Worm (Caenorhabditis elegans) whole organism, L1 larva: ENCODE measurements around the gene fln-1.

Experiments used
- aha-1 ChIP-seq: fragments of 150-350 bp; optimal IDR thresholded peaks from 2 replicates; lab custom pipeline; 2014; ENCODE audit warnings: missing biosample characterization, missing genetic modification characterization
- blmp-1 ChIP-seq: fragments of 150-350 bp; optimal IDR thresholded peaks from 2 replicates; lab custom pipeline; 2014; ENCODE audit warnings: missing biosample characterization, missing genetic modification characterization
- ceh-63 ChIP-seq: fragments of 200-800 bp; sonication (Bioruptor generic); optimal IDR thresholded peaks from 2 replicates; lab custom pipeline; 2018; ENCODE audit warnings: mild to moderate bottlenecking, missing genetic modification characterization, missing compliant biosample characterization
- ceh-90 ChIP-seq: sonication (generic microtip); optimal IDR thresholded peaks from 2 replicates; lab custom pipeline; 2016; ENCODE audit warnings: missing genetic modification characterization, missing compliant biosample characterization
- ces-1 ChIP-seq: fragments of 150-350 bp; optimal IDR thresholded peaks from 2 replicates; lab custom pipeline; 2014; ENCODE audit warnings: missing biosample characterization, missing genetic modification reagents, missing genetic modification characterization
- dsc-1 ChIP-seq: sonication (generic microtip); optimal IDR thresholded peaks from 2 replicates; lab custom pipeline; 2016; ENCODE audit warnings: mild to moderate bottlenecking, missing genetic modification characterization, missing compliant biosample characterization
- efl-1 ChIP-seq, 4 experiments: fragments of 150-350 bp; optimal IDR thresholded peaks in 3 of 4; peaks in 1 of 4; 1 replicate in 1 of 4; 2 replicates in 3 of 4; lab custom pipeline; 2014; ENCODE audit warnings: missing biosample characterization in 2 of 4, missing genetic modification characterization in 2 of 4, missing genetic modification reagents in 2 of 4
- egl-13 ChIP-seq: sonication (generic microtip); optimal IDR thresholded peaks from 2 replicates; lab custom pipeline; 2016; ENCODE audit warnings: missing genotype, missing genetic modification reagents, missing genetic modification characterization, missing compliant biosample characterization
- egl-27 ChIP-seq, 2 experiments: fragments of 150-350 bp in 1 of 2; sonication (generic microtip); optimal IDR thresholded peaks; 3 replicates each; lab custom pipeline; 2017 to 2018; ENCODE audit warnings: missing biosample characterization in 2 of 2, missing genetic modification characterization in 2 of 2, missing genetic modification reagents in 2 of 2
- ets-5 ChIP-seq: fragments of 200-800 bp; sonication (Bioruptor generic); IDR thresholded peaks from 2 replicates; pipeline ENCODE4 v1.3.6; 2022; ENCODE audit warnings: missing genetic modification characterization, missing compliant biosample characterization
- fkh-10 ChIP-seq: sonication (generic microtip); optimal IDR thresholded peaks from 2 replicates; lab custom pipeline; 2017; ENCODE audit warnings: missing biosample characterization, missing genetic modification reagents, missing genetic modification characterization
- fkh-8 ChIP-seq: sonication (generic microtip); optimal IDR thresholded peaks from 2 replicates; lab custom pipeline; 2016; ENCODE audit warnings: mild to moderate bottlenecking, missing genetic modification characterization, missing compliant biosample characterization
- fos-1 ChIP-seq: fragments of 150-350 bp; optimal IDR thresholded peaks from 2 replicates; lab custom pipeline; 2014; ENCODE audit warnings: missing biosample characterization, missing genetic modification characterization
- grh-1 ChIP-seq: fragments of 200-800 bp; sonication (Bioruptor generic); IDR thresholded peaks from 2 replicates; pipeline ENCODE4 v1.3.6; 2022; ENCODE audit warnings: missing genetic modification reagents, missing genetic modification characterization, missing compliant biosample characterization
- hlh-17 ChIP-seq: fragments of 200-800 bp; sonication (Bioruptor generic); optimal IDR thresholded peaks from 2 replicates; lab custom pipeline; 2018; ENCODE audit warnings: missing genetic modification characterization, mild to moderate bottlenecking, missing compliant biosample characterization, moderate library complexity, borderline replicate concordance
- hpl-2 ChIP-seq: fragments of 150-350 bp; optimal IDR thresholded peaks from 2 replicates; lab custom pipeline; 2014; ENCODE audit warnings: missing biosample characterization, missing genetic modification reagents, missing genetic modification characterization
- isw-1 ChIP-seq: fragments of 200-800 bp; sonication (Bioruptor generic); IDR thresholded peaks from 2 replicates; pipeline ENCODE4 v1.3.6; 2022; ENCODE audit warnings: missing genetic modification characterization, missing compliant biosample characterization
- lin-13 ChIP-seq: fragments of 150-350 bp; optimal IDR thresholded peaks from 2 replicates; lab custom pipeline; 2014; ENCODE audit warnings: missing biosample characterization, missing genetic modification reagents, missing genetic modification characterization
- lin-14 ChIP-seq: fragments of 200-800 bp; sonication (Bioruptor generic); optimal IDR thresholded peaks from 2 replicates; lab custom pipeline; 2018; ENCODE audit warnings: mild to moderate bottlenecking, missing genetic modification characterization, moderate library complexity, missing compliant biosample characterization
- lin-15B ChIP-seq: fragments of 150-350 bp; sonication (generic microtip); optimal IDR thresholded peaks from 3 replicates; lab custom pipeline; 2014; ENCODE audit warnings: missing biosample characterization, missing genetic modification characterization
- lir-3 ChIP-seq: sonication (generic microtip); optimal IDR thresholded peaks from 2 replicates; lab custom pipeline; 2016; ENCODE audit warnings: mild to moderate bottlenecking, missing genetic modification characterization, moderate library complexity, missing compliant biosample characterization; ENCODE audit not compliant: poor library complexity
- lsy-2 ChIP-seq, 2 experiments: fragments of 150-350 bp; optimal IDR thresholded peaks; 2 replicates each; lab custom pipeline; 2014; ENCODE audit warnings: missing biosample characterization in 2 of 2, missing genetic modification characterization in 2 of 2
- nhr-11 ChIP-seq: fragments of 150-350 bp; optimal IDR thresholded peaks from 2 replicates; lab custom pipeline; 2014; ENCODE audit warnings: missing biosample characterization, missing genetic modification characterization
- nhr-19 ChIP-seq: fragments of 200-800 bp; sonication (Bioruptor generic); conservative IDR thresholded peaks from 2 replicates; pipeline ENCODE4 v1.3.6; 2022; ENCODE audit warnings: missing genetic modification characterization, missing compliant biosample characterization
- nhr-237 ChIP-seq: fragments of 150-350 bp; optimal IDR thresholded peaks from 2 replicates; lab custom pipeline; 2014; ENCODE audit warnings: missing biosample characterization, missing genetic modification characterization
- nhr-71 ChIP-seq: sonication (generic microtip); optimal IDR thresholded peaks from 2 replicates; lab custom pipeline; 2016; ENCODE audit warnings: mild to moderate bottlenecking, missing genetic modification characterization, moderate library complexity, missing compliant biosample characterization
- nhr-76 ChIP-seq: sonication (generic microtip); optimal IDR thresholded peaks from 2 replicates; lab custom pipeline; 2017; ENCODE audit warnings: missing biosample characterization, missing genetic modification characterization
- nhr-90 ChIP-seq: sonication (generic microtip); optimal IDR thresholded peaks from 2 replicates; lab custom pipeline; 2016; ENCODE audit warnings: mild to moderate bottlenecking, missing genetic modification characterization, missing compliant biosample characterization; ENCODE audit not compliant: poor library complexity
- pag-3 ChIP-seq: sonication (generic microtip); optimal IDR thresholded peaks from 2 replicates; lab custom pipeline; 2017; ENCODE audit warnings: missing genetic modification characterization, mild to moderate bottlenecking, missing compliant biosample characterization, antibody characterized with exemption, borderline replicate concordance; ENCODE audit not compliant: insufficient read depth
- pqm-1 ChIP-seq: sonication (generic microtip); optimal IDR thresholded peaks from 3 replicates; lab custom pipeline; 2017; ENCODE audit warnings: missing biosample characterization, missing genetic modification characterization
- rnt-1 ChIP-seq: sonication (generic microtip); optimal IDR thresholded peaks from 2 replicates; lab custom pipeline; 2016; ENCODE audit warnings: mild to moderate bottlenecking, missing genetic modification characterization, moderate library complexity, missing compliant biosample characterization
- skn-1 ChIP-seq: fragments of 150-350 bp; optimal IDR thresholded peaks from 2 replicates; lab custom pipeline; 2014; ENCODE audit warnings: missing biosample characterization, missing genetic modification characterization
- snpc-4 ChIP-seq: fragments of 150-350 bp; optimal IDR thresholded peaks from 2 replicates; lab custom pipeline; 2014; ENCODE audit warnings: missing biosample characterization, missing genetic modification characterization
- sup-37 ChIP-seq: fragments of 200-800 bp; sonication (Bioruptor generic); optimal IDR thresholded peaks from 2 replicates; lab custom pipeline; 2018; ENCODE audit warnings: mild to moderate bottlenecking, missing genetic modification characterization, missing compliant biosample characterization
- swsn-7 ChIP-seq: sonication (generic microtip); optimal IDR thresholded peaks from 2 replicates; lab custom pipeline; 2016; ENCODE audit warnings: missing genetic modification characterization, missing compliant biosample characterization
- tbx-2 ChIP-seq: sonication (generic microtip); optimal IDR thresholded peaks from 2 replicates; lab custom pipeline; 2016; ENCODE audit warnings: missing genetic modification characterization, missing compliant biosample characterization
- tlp-1 ChIP-seq: fragments of 150-350 bp; optimal IDR thresholded peaks from 2 replicates; lab custom pipeline; 2014; ENCODE audit warnings: missing biosample characterization, missing genetic modification characterization
- unc-130 ChIP-seq: fragments of 150-350 bp; optimal IDR thresholded peaks from 2 replicates; lab custom pipeline; 2017; ENCODE audit warnings: missing biosample characterization, missing genetic modification characterization, inconsistent platforms
- unc-86 ChIP-seq: sonication (generic microtip); optimal IDR thresholded peaks from 2 replicates; lab custom pipeline; 2016; ENCODE audit warnings: missing genetic modification characterization, missing compliant biosample characterization

Gene fln-1

ce11 chrIV:366406-366805 lies 9.4 kb downstream of the fln-1 start (continued):
- no peak for TF ChIP-seq nhr-90 (tag; lab: Kevin White, UChicago)

- TF ChIP-seq lsy-2 (tag; optimal IDR thresholded peaks at IDR 0.05; lab: Kevin White, UChicago) (peak; percentile 3 to 26), aha-1 (no peak), hlh-17 (GFP tag; lab: Kevin White, UChicago) (no peak), lin-15B (tag; lab: Kevin White, UChicago) (no peak), nhr-71 (peak; percentile 55), fkh-8 (tag; lab: Kevin White, UChicago) (no peak), pag-3 (no peak), sup-37 (GFP tag; lab: Kevin White, UChicago) (no peak), rnt-1 (tag; lab: Kevin White, UChicago) (peak; percentile 59), nhr-19 (0 out of 2 replicates have a peak, but pooled peaks have one; percentile 11), nhr-237 (tag; lab: Kevin White, UChicago) (no peak), tbx-2 (tag; lab: Kevin White, UChicago) (no peak), unc-86 (no peak), egl-27 (tag; optimal IDR thresholded peaks at IDR 0.05; lab: Kevin White, UChicago) (no peak), lin-13 (GFP tag; lab: Kevin White, UChicago) (no peak), ces-1 (GFP tag; lab: Kevin White, UChicago) (no peak), skn-1 (no peak), grh-1 (GFP tag; lab: Robert Waterston, UW) (no peak), efl-1 (optimal IDR thresholded peaks at IDR 0.05; lab: Kevin White, UChicago) (no peak), efl-1 (GFP tag; optimal IDR thresholded peaks at IDR 0.05 in 1 of 2; lab: Kevin White, UChicago) (peak in 1 of 2 experiments; percentile 77), ets-5 (GFP tag; lab: Robert Waterston, UW) (no peak), fkh-10 (GFP tag; lab: Kevin White, UChicago) (no peak), nhr-11 (no peak), isw-1 (no peak), swsn-7 (tag; lab: Kevin White, UChicago) (no peak), fos-1 (tag; lab: Kevin White, UChicago) (no peak), hpl-2 (GFP tag; lab: Kevin White, UChicago) (no peak)
Observed at ce11 chrIV:364983-365382, 10.8 kb downstream of the fln-1 start.

- TF ChIP-seq snpc-4 (tag; lab: Kevin White, UChicago) = no peak
- no peak for TF ChIP-seq tlp-1 (tag; lab: Kevin White, UChicago)
- no peak for TF ChIP-seq efl-1 (optimal IDR thresholded peaks at IDR 0.05; lab: Kevin White, UChicago)
- peak in 1 of 2 experiments; percentile 59 for TF ChIP-seq efl-1 (GFP tag; optimal IDR thresholded peaks at IDR 0.05 in 1 of 2; lab: Kevin White, UChicago)
Observed at ce11 chrIV:343279-343678, 32.5 kb downstream of the fln-1 start.

- no peak for TF ChIP-seq pqm-1 (tag; lab: Kevin White, UChicago)
- no peak for TF ChIP-seq lir-3 (tag; lab: Kevin White, UChicago)
- no peak for TF ChIP-seq lin-13 (GFP tag; lab: Kevin White, UChicago)
- no peak for TF ChIP-seq nhr-76 (tag; lab: Kevin White, UChicago)
- no peak for TF ChIP-seq unc-130 (tag; lab: Kevin White, UChicago)
- TF ChIP-seq dsc-1 = peak; percentile 34
- peak; percentile 8 for TF ChIP-seq egl-13
- TF ChIP-seq ceh-90 (tag; lab: Kevin White, UChicago) = no peak
- no peak for TF ChIP-seq ces-1 (GFP tag; lab: Kevin White, UChicago)
- no peak for TF ChIP-seq lin-14 (GFP tag; lab: Kevin White, UChicago)
- no peak for TF ChIP-seq blmp-1 (tag; lab: Kevin White, UChicago)
- no peak for TF ChIP-seq ceh-63 (GFP tag; lab: Kevin White, UChicago)
- TF ChIP-seq snpc-4 (tag; lab: Kevin White, UChicago) = no peak
Observed at ce11 chrIV:339508-339907, 36.3 kb downstream of the fln-1 start, which contains the start of gene cdh-8. Gene cdh-8, plus strand, starts transcription at chrIV:339808.
